Fruit fly (Drosophila melanogaster): ENCODE data around the gene hzg.

The hzg gene

DNA sequence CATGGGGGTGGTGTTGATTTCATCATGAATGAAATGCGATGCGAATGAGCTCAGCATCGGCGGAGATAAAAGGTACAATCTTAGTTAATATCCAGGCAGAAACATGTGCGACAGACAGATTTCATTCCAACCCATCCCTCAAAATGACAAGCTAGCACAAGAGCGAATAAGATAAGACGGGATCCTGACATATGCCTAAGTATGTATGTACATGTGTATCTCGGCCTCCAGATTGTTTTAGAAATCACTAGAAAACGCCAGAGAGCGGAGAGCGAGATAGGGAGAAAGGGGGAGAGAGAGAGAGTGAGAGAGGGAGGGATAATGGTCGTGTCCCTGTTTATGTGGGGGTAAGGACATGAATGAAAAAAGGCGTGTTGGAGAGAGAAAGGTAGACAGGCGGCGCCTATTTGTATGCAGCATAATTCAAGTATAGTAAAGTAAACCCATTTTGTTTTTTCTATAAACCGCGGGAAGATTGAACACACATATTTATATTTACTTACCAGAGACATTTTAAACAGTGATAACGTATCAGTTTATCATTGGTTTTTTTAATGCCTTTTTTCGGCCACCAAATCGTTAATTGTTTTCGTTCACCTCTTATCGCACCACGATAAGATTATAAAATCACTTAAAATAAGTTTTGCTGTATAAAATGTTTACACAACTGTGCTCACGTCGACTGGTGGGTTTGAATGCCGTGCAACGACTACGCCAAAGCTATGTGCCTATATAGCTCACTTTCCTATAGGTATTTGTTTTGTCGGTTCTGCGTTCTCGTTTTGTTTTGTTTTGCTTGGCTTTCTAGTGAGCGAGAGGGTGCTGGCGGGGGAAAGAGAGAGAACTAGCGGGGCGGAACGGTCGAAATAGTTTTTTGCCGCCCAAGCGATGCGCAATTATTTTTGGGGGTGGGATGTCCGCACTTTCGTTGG is 45.7 kb upstream of the hzg start (continued):
- TF ChIP-seq ken (GFP tag; IDR thresholded peaks at IDR 0.05): no peak
- TF ChIP-seq ATbp (GFP tag; optimal IDR thresholded peaks at IDR 0.05): peak; percentile 47
- peak; percentile 82 for TF ChIP-seq pfk (GFP tag; optimal IDR thresholded peaks at IDR 0.05)
- TF ChIP-seq Jarid2 (GFP tag; optimal IDR thresholded peaks at IDR 0.05): peak; percentile 62
- TF ChIP-seq CG17612 (GFP tag; IDR thresholded peaks at IDR 0.05): 0 out of 2 replicates have a peak, but pooled peaks have one; percentile 10
- peak; percentile 39 for TF ChIP-seq MESR4 (GFP tag; optimal IDR thresholded peaks at IDR 0.05)
- TF ChIP-seq Hey (tag; optimal IDR thresholded peaks at IDR 0.05): no peak
- TF ChIP-seq MTF-1 (GFP tag; optimal IDR thresholded peaks at IDR 0.05; ENCODE audit: borderline replicate concordance): peak; percentile 47
- peak; percentile 66 for TF ChIP-seq CG4328 (GFP tag; optimal IDR thresholded peaks at IDR 0.05)
- TF ChIP-seq CG13296 (GFP tag; optimal IDR thresholded peaks at IDR 0.05): peak; percentile 71
- peak; percentile 87 for TF ChIP-seq CG10543 (GFP tag; optimal IDR thresholded peaks at IDR 0.05)
- no peak for TF ChIP-seq gro (GFP tag; optimal IDR thresholded peaks at IDR 0.05)
- TF ChIP-seq fru (optimal IDR thresholded peaks at IDR 0.05): no peak
- no peak for TF ChIP-seq CG1647 (GFP tag; optimal IDR thresholded peaks at IDR 0.05)
- TF ChIP-seq sd (tag; optimal IDR thresholded peaks at IDR 0.05): peak; percentile 90
- TF ChIP-seq CG17912 (GFP tag; optimal IDR thresholded peaks at IDR 0.05): peak; percentile 52
- no peak for TF ChIP-seq CG2202 (tag; optimal IDR thresholded peaks at IDR 0.05)
- TF ChIP-seq Rx (GFP tag; IDR thresholded peaks at IDR 0.05): no peak
- TF ChIP-seq chn (GFP tag; optimal IDR thresholded peaks at IDR 0.05): peak; percentile 6
- peak; percentile 35; the same call in 1 of the 2 replicates for TF ChIP-seq slbo (GFP tag; IDR thresholded peaks at IDR 0.05)
- no peak; the same call in 2 of the 3 replicates for TF ChIP-seq gce (GFP tag; IDR thresholded peaks at IDR 0.05)
- no peak; the same call in 1 of the 2 replicates for TF ChIP-seq bbx (GFP tag; IDR thresholded peaks at IDR 0.05; ENCODE audit: partially characterized antibody)
- no peak for TF ChIP-seq CG4854 (GFP tag; optimal IDR thresholded peaks at IDR 0.05)
- peak; percentile 70 for TF ChIP-seq Atf6 (GFP tag; IDR thresholded peaks at IDR 0.05)
- no peak for TF ChIP-seq nmo (GFP tag; optimal IDR thresholded peaks at IDR 0.05)
- no peak for TF ChIP-seq Doc3 (GFP tag; IDR thresholded peaks at IDR 0.05; ENCODE audit: partially characterized antibody)
- TF ChIP-seq gcm2 (GFP tag; optimal IDR thresholded peaks at IDR 0.05): no peak
- TF ChIP-seq ham (GFP tag; IDR thresholded peaks at IDR 0.05): no peak
- peak; percentile 6 for TF ChIP-seq CG11398 (GFP tag; optimal IDR thresholded peaks at IDR 0.05)
- TF ChIP-seq Hsf (GFP tag; optimal IDR thresholded peaks at IDR 0.05): no peak
- TF ChIP-seq gsb (GFP tag; IDR thresholded peaks at IDR 0.05): no peak
- TF ChIP-seq D19B (GFP tag; optimal IDR thresholded peaks at IDR 0.05): peak; percentile 13
- TF ChIP-seq bcd (GFP tag; optimal IDR thresholded peaks at IDR 0.05): peak; percentile 32
- peak; percentile 35 for TF ChIP-seq CG17359 (tag; optimal IDR thresholded peaks at IDR 0.05)
- TF ChIP-seq sens (GFP tag): peak; percentile 91
- TF ChIP-seq Dbx (GFP tag; IDR thresholded peaks at IDR 0.05): peak; percentile 75
- no peak for TF ChIP-seq CG12236 (GFP tag; optimal IDR thresholded peaks at IDR 0.05)
- TF ChIP-seq CG32772 (GFP tag; IDR thresholded peaks at IDR 0.05): peak; percentile 24; the same call in 1 of the 2 replicates
- no peak for TF ChIP-seq trem (tag; optimal IDR thresholded peaks at IDR 0.05)
- TF ChIP-seq fu2 (GFP tag; optimal IDR thresholded peaks at IDR 0.05): no peak
- peak; percentile 63; the same call in 1 of the 2 replicates for TF ChIP-seq Lim3 (GFP tag; IDR thresholded peaks at IDR 0.05)
- no peak for TF ChIP-seq repo (GFP tag; optimal IDR thresholded peaks at IDR 0.05)
- 0 out of 2 replicates have a peak, but pooled peaks have one; percentile 19 for TF ChIP-seq ranshi (GFP tag; IDR thresholded peaks at IDR 0.05)
- TF ChIP-seq Usf (GFP tag; optimal IDR thresholded peaks at IDR 0.05): no peak
- TF ChIP-seq CG17568 (GFP tag; optimal IDR thresholded peaks at IDR 0.05): peak; percentile 58
- no peak for TF ChIP-seq inv (GFP tag; IDR thresholded peaks at IDR 0.05; ENCODE audit: partially characterized antibody)
- peak; percentile 90 for TF ChIP-seq GATAe (GFP tag; conservative IDR thresholded peaks at IDR 0.05)
- TF ChIP-seq MBD-R2 (GFP tag; IDR thresholded peaks at IDR 0.05): peak; percentile 28
- peak; percentile 29 for TF ChIP-seq zen (tag; optimal IDR thresholded peaks at IDR 0.05)
